3 fruit fly cellular contexts compared by ENCODE assay signal in genomic region chr3L:4069069-4069468, dm6.
TF ChIP-seq lines count a peak whose summit lies in the region.

Gene CG32259, plus strand, starts transcription at chr3L:4069369.

- TF ChIP-seq CTCF in whole organism, embryonic (GFP tag; optimal IDR thresholded peaks at IDR 0.05; lab: Kevin White, UChicago), result no peak

TF ChIP-seq in whole organism, adult, 20 proteins besides CTCF, POLR2A, EP300 and RAD21:
- no peak for TF ChIP-seq CG12768 (GFP tag; optimal IDR thresholded peaks at IDR 0.05; lab: Kevin White, UChicago)
- no peak for TF ChIP-seq toe (GFP tag; optimal IDR thresholded peaks at IDR 0.05; lab: Kevin White, UChicago)
- no peak for TF ChIP-seq Hr96 (GFP tag; optimal IDR thresholded peaks at IDR 0.05; lab: Kevin White, UChicago)
- no peak for TF ChIP-seq cic (GFP tag; optimal IDR thresholded peaks at IDR 0.05; lab: Kevin White, UChicago)
- no peak for TF ChIP-seq CG7101 (tag; optimal IDR thresholded peaks at IDR 0.05; lab: Kevin White, UChicago)
- peak; percentile 33 for TF ChIP-seq kay (GFP tag; lab: Kevin White, UChicago; ENCODE audit: borderline replicate concordance)
- TF ChIP-seq CG14711 (tag; optimal IDR thresholded peaks at IDR 0.05; lab: Kevin White, UChicago), result peak; percentile 42
- TF ChIP-seq tj (GFP tag; optimal IDR thresholded peaks at IDR 0.05; lab: Kevin White, UChicago), result peak; percentile 83
- no peak for TF ChIP-seq ovo (GFP tag; optimal IDR thresholded peaks at IDR 0.05; lab: Kevin White, UChicago)
- TF ChIP-seq CG7045 (GFP tag; optimal IDR thresholded peaks at IDR 0.05; lab: Kevin White, UChicago), result no peak
- no peak for TF ChIP-seq CG11617 (GFP tag; optimal IDR thresholded peaks at IDR 0.05; lab: Kevin White, UChicago)
- TF ChIP-seq Mnt (GFP tag; optimal IDR thresholded peaks at IDR 0.05; lab: Kevin White, UChicago), result no peak
- TF ChIP-seq Clk (GFP tag; optimal IDR thresholded peaks at IDR 0.05; lab: Kevin White, UChicago), result no peak
- TF ChIP-seq CG1620 (GFP tag; optimal IDR thresholded peaks at IDR 0.05; lab: Kevin White, UChicago), result no peak
- no peak for TF ChIP-seq Crg-1 (GFP tag; optimal IDR thresholded peaks at IDR 0.05; lab: Kevin White, UChicago)
- no peak for TF ChIP-seq pad (GFP tag; optimal IDR thresholded peaks at IDR 0.05; lab: Kevin White, UChicago)
- TF ChIP-seq bab1 (GFP tag; optimal IDR thresholded peaks at IDR 0.05; lab: Kevin White, UChicago), result no peak
- TF ChIP-seq CG5204 (GFP tag; optimal IDR thresholded peaks at IDR 0.05; lab: Kevin White, UChicago), result no peak
TF ChIP-seq in whole organism, adult: peak in this region for 3.

TF ChIP-seq in whole organism, embryonic, 481 proteins besides CTCF, POLR2A, EP300 and RAD21:
- peak; percentile 84 for TF ChIP-seq stwl (tag; optimal IDR thresholded peaks at IDR 0.05; lab: Kevin White, UChicago)
- TF ChIP-seq Meics (GFP tag; optimal IDR thresholded peaks at IDR 0.05; lab: Kevin White, UChicago), result no peak
- TF ChIP-seq eyg (GFP tag; optimal IDR thresholded peaks at IDR 0.05; lab: Kevin White, UChicago), result no peak

TF ChIP-seq in whole organism, prepupa, 60 proteins besides CTCF, POLR2A, EP300 and RAD21:
- TF ChIP-seq CG7368 (GFP tag; optimal IDR thresholded peaks at IDR 0.05; lab: Kevin White, UChicago), result no peak
- peak; percentile 27 for TF ChIP-seq vri (GFP tag; optimal IDR thresholded peaks at IDR 0.05; lab: Kevin White, UChicago)
